Worm (Caenorhabditis elegans) whole organism, mixed stage, embryonic: ENCODE measurements around the gene flp-9.

Experiments
- hlh-1 ChIP-seq: fragments of 150-350 bp; optimal IDR thresholded peaks from 2 replicates; lab custom pipeline; 2014; ENCODE audit warnings: missing biosample characterization, missing genetic modification reagents, missing genetic modification characterization
- mep-1 ChIP-seq: fragments of 150-350 bp; optimal IDR thresholded peaks from 2 replicates; lab custom pipeline; 2017; ENCODE audit warnings: missing biosample characterization, missing genetic modification reagents, missing genetic modification characterization, inconsistent platforms
- nhr-237 ChIP-seq: fragments of 150-350 bp; optimal IDR thresholded peaks from 2 replicates; lab custom pipeline; 2014; ENCODE audit warnings: missing biosample characterization, missing genetic modification characterization
- nhr-28 ChIP-seq: fragments of 150-350 bp; optimal IDR thresholded peaks from 2 replicates; lab custom pipeline; 2014; ENCODE audit warnings: missing biosample characterization, missing genetic modification characterization
- snpc-4 ChIP-seq: fragments of 150-350 bp; optimal IDR thresholded peaks from 2 replicates; lab custom pipeline; 2014; ENCODE audit warnings: missing biosample characterization, missing genetic modification characterization
- zip-8 ChIP-seq: fragments of 150-350 bp; optimal IDR thresholded peaks from 2 replicates; lab custom pipeline; 2014; ENCODE audit warnings: missing biosample characterization, missing genetic modification characterization

ce11 chrIV:12754170-12754569, 3.2 kb downstream of the flp-9 start:
- TF ChIP-seq nhr-28: no peak
- no peak for TF ChIP-seq snpc-4 (tag; lab: Kevin White, UChicago)
- no peak for TF ChIP-seq mep-1 (tag; lab: Kevin White, UChicago)
- no peak for TF ChIP-seq hlh-1
- TF ChIP-seq nhr-237 (tag; lab: Kevin White, UChicago): no peak
- TF ChIP-seq zip-8 (tag; lab: Kevin White, UChicago): no peak
